Worm (Caenorhabditis elegans): ENCODE measurements around the gene gphr-1.
"Not testable (repeated sequence)": the region's sequence is repeated elsewhere in the genome, so short reads cannot be mapped to it uniquely, and the experiment has no call there.

Gene gphr-1

ce11 chrIII:12218633-12219097 is at the start of gene gphr-1, which contains the start of gene gex-4:
gphr-1 (plus strand) TSS chrIII:12219047.
gex-4 (minus strand) TSS chrIII:12218634.
- peak; percentile 16 for TF ChIP-seq nhr-77 (tag; optimal IDR thresholded peaks at IDR 0.05)
- peak; percentile 52 for TF ChIP-seq dpl-1 (GFP tag; optimal IDR thresholded peaks at IDR 0.05)
- no peak for TF ChIP-seq F49E8.2 (tag; optimal IDR thresholded peaks at IDR 0.05; ENCODE audit: borderline replicate concordance)
- TF ChIP-seq ztf-7 (tag; optimal IDR thresholded peaks at IDR 0.05) = peak; percentile 5
- no peak for TF ChIP-seq lin-15B (tag; optimal IDR thresholded peaks at IDR 0.05)
- no peak for TF ChIP-seq pha-4 (GFP tag; IDR thresholded peaks at IDR 0.05)
- TF ChIP-seq pha-4 (tag; optimal IDR thresholded peaks at IDR 0.05) = peak; percentile 16
- TF ChIP-seq zip-11 (GFP tag; IDR thresholded peaks at IDR 0.05) = no peak
- TF ChIP-seq lir-3 (tag; optimal IDR thresholded peaks at IDR 0.05) = no peak
- TF ChIP-seq dve-1 (tag; optimal IDR thresholded peaks at IDR 0.05; ENCODE audit: insufficient read depth) = peak; percentile 26
- TF ChIP-seq D1046.2 (GFP tag; IDR thresholded peaks at IDR 0.05) = no peak
- peak in 1 of 2 experiments; percentile 68 for TF ChIP-seq lsy-2 (tag; optimal IDR thresholded peaks at IDR 0.05)
- TF ChIP-seq tra-1 (GFP tag; IDR thresholded peaks at IDR 0.05) = no peak
- peak in 1 of 2 experiments; percentile 59 for TF ChIP-seq hif-1 (tag; optimal IDR thresholded peaks at IDR 0.05)
- no peak for TF ChIP-seq mdl-1 (tag; optimal IDR thresholded peaks at IDR 0.05)
- peak; percentile 92 for TF ChIP-seq lin-38 (GFP tag; IDR thresholded peaks at IDR 0.05)
- no peak for TF ChIP-seq daf-12 (tag; optimal IDR thresholded peaks at IDR 0.05)
- no peak for TF ChIP-seq tag-97 (GFP tag; IDR thresholded peaks at IDR 0.05)
- no peak for TF ChIP-seq aha-1 (tag)
- peak; percentile 51 for TF ChIP-seq mep-1 (tag; optimal IDR thresholded peaks at IDR 0.05)
- no peak for TF ChIP-seq skn-1 (tag; optimal IDR thresholded peaks at IDR 0.05)
- TF ChIP-seq mes-2 (tag; optimal IDR thresholded peaks at IDR 0.05; ENCODE audit: poor library complexity, severe bottlenecking) = peak; percentile 77
- no peak for TF ChIP-seq ceh-28 (tag; optimal IDR thresholded peaks at IDR 0.05)

- not testable (repeated sequence) for TF ChIP-seq arid-1 (GFP tag; conservative IDR thresholded peaks at IDR 0.05); lin-39 (tag; optimal IDR thresholded peaks at IDR 0.05); duxl-1 (tag; optimal IDR thresholded peaks at IDR 0.05; ENCODE audit: poor library complexity)
Measured at ce11 chrIII:12177145-12177544, 41.7 kb upstream of the gphr-1 start, which contains the start of gene gly-11. gly-11 (minus strand) TSS chrIII:12177245.

ce11 chrIII:12178121-12178520 is 40.7 kb upstream of the gphr-1 start:
- TF ChIP-seq nhr-25 (tag; optimal IDR thresholded peaks at IDR 0.05; ENCODE audit: borderline replicate concordance, insufficient read depth) = peak; percentile 77
- peak; percentile 17 for TF ChIP-seq nhr-28 (tag; optimal IDR thresholded peaks at IDR 0.05)
- no peak for TF ChIP-seq ceh-20 (GFP tag; IDR thresholded peaks at IDR 0.05)
- TF ChIP-seq tag-97 (GFP tag; IDR thresholded peaks at IDR 0.05) = no peak
- 0 out of 2 replicates have a peak, but pooled peaks have one; percentile 27 for TF ChIP-seq hmg-1.1 (GFP tag; IDR thresholded peaks at IDR 0.05)
- TF ChIP-seq mdl-1 (tag; optimal IDR thresholded peaks at IDR 0.05) = peak in 1 of 2 experiments; percentile 1
- peak; percentile 8 for TF ChIP-seq hlh-11 (tag; optimal IDR thresholded peaks at IDR 0.05)

ce11 chrIII:12182919-12183318 is 35.9 kb upstream of the gphr-1 start, which contains the start of gene Y75B8A.10:
Y75B8A.10 (minus strand) TSS chrIII:12183019.
- TF ChIP-seq spr-1 (tag; optimal IDR thresholded peaks at IDR 0.05) = no peak
- TF ChIP-seq ceh-82 (tag; optimal IDR thresholded peaks at IDR 0.05) = no peak
- TF ChIP-seq mxl-3 (GFP tag; optimal IDR thresholded peaks at IDR 0.05) = no peak
- no peak for TF ChIP-seq lin-29 (GFP tag; IDR thresholded peaks at IDR 0.05)
- TF ChIP-seq zfp-2 (tag; optimal IDR thresholded peaks at IDR 0.05) = no peak
- TF ChIP-seq ZK546.5 (tag; optimal IDR thresholded peaks at IDR 0.05) = no peak
- TF ChIP-seq zip-11 (GFP tag; IDR thresholded peaks at IDR 0.05) = no peak
